Fruit fly (Drosophila melanogaster) whole organism, embryonic: ENCODE data around the gene Or82a.
A peak's percentile ranks its signal among the peaks of the same experiment; 100 is the strongest.

ENCODE experiments used
- CG10543 ChIP-seq: fragments of 200-800 bp; sonication (Bioruptor generic); optimal IDR thresholded peaks from 3 replicates; lab custom pipeline; 2017; ENCODE audit warnings: missing biosample characterization, mild to moderate bottlenecking, missing genetic modification characterization, moderate library complexity
- CG11398 ChIP-seq: fragments of 200-800 bp; sonication (Bioruptor generic); optimal IDR thresholded peaks from 2 replicates; lab custom pipeline; 2016; ENCODE audit warnings: missing biosample characterization, missing genetic modification characterization
- CG12104 ChIP-seq: fragments of 200-800 bp; sonication (Bioruptor generic); optimal IDR thresholded peaks from 3 replicates; lab custom pipeline; 2016; ENCODE audit warnings: missing biosample characterization, missing genetic modification characterization
- CG12219 ChIP-seq: fragments of 200-800 bp; sonication (Bioruptor generic); optimal IDR thresholded peaks from 3 replicates; lab custom pipeline; 2018; ENCODE audit warnings: missing biosample characterization, mild to moderate bottlenecking, missing genetic modification characterization
- CG13296 ChIP-seq: fragments of 200-800 bp; sonication (Bioruptor generic); optimal IDR thresholded peaks from 3 replicates; lab custom pipeline; 2018; ENCODE audit warnings: missing biosample characterization, mild to moderate bottlenecking, missing genetic modification characterization
- CG14014 ChIP-seq: fragments of 200-800 bp; sonication (Bioruptor generic); IDR thresholded peaks from 2 replicates; pipeline ENCODE4 v1.3.6; 2022; ENCODE audit warnings: missing biosample characterization, missing genetic modification characterization
- CG14710 ChIP-seq: fragments of 200-800 bp; sonication (Bioruptor generic); optimal IDR thresholded peaks from 3 replicates; lab custom pipeline; 2019; ENCODE audit warnings: missing biosample characterization, mild to moderate bottlenecking, missing genetic modification characterization, moderate library complexity
- CG1529 ChIP-seq: fragments of 200-800 bp; sonication (Bioruptor generic); optimal IDR thresholded peaks from 3 replicates; lab custom pipeline; 2018; ENCODE audit warnings: missing biosample characterization, missing genetic modification characterization
- CG15479 ChIP-seq: fragments of 200-800 bp; sonication (Bioruptor generic); optimal IDR thresholded peaks from 3 replicates; lab custom pipeline; 2019; ENCODE audit warnings: missing biosample characterization, mild to moderate bottlenecking, missing genetic modification characterization, moderate library complexity
- CG17802 ChIP-seq: fragments of 200-800 bp; sonication (Bioruptor generic); optimal IDR thresholded peaks from 2 replicates; lab custom pipeline; 2018; ENCODE audit warnings: missing biosample characterization, mild to moderate bottlenecking, missing genetic modification characterization, moderate library complexity
- CG18262 ChIP-seq: fragments of 200-800 bp; optimal IDR thresholded peaks from 3 replicates; lab custom pipeline; 2019; ENCODE audit warnings: missing biosample characterization, mild to moderate bottlenecking, missing genetic modification characterization, moderate library complexity
- CG2199 ChIP-seq: fragments of 200-800 bp; sonication (Bioruptor generic); IDR thresholded peaks from 3 replicates; pipeline ENCODE4 v1.3.6; 2022; ENCODE audit warnings: missing biosample characterization, missing genetic modification characterization
- CG2712 ChIP-seq: fragments of 200-800 bp; optimal IDR thresholded peaks from 3 replicates; lab custom pipeline; 2019; ENCODE audit warnings: missing biosample characterization, mild to moderate bottlenecking, missing genetic modification characterization, moderate library complexity
- CG2889 ChIP-seq: fragments of 200-800 bp; sonication (Bioruptor generic); IDR thresholded peaks from 3 replicates; pipeline ENCODE4 v1.3.6; 2022; ENCODE audit warnings: missing biosample characterization, missing genetic modification characterization
- CG3163 ChIP-seq: fragments of 200-800 bp; sonication (Bioruptor generic); optimal IDR thresholded peaks from 3 replicates; lab custom pipeline; 2016; ENCODE audit warnings: missing biosample characterization, missing genetic modification characterization
- CG34376 ChIP-seq: fragments of 200-800 bp; sonication (Bioruptor generic); optimal IDR thresholded peaks from 2 replicates; lab custom pipeline; 2018; ENCODE audit warnings: missing biosample characterization, mild to moderate bottlenecking, missing genetic modification characterization
- CG3847 ChIP-seq: fragments of 200-800 bp; sonication (Bioruptor generic); IDR thresholded peaks from 2 replicates; pipeline ENCODE4 v1.3.6; 2022; ENCODE audit warnings: missing biosample characterization, missing genetic modification characterization
- CG4854 ChIP-seq: fragments of 200-800 bp; sonication (Bioruptor generic); optimal IDR thresholded peaks from 2 replicates; lab custom pipeline; 2016; ENCODE audit warnings: missing biosample characterization, missing genetic modification characterization, inconsistent platforms
- CG8478 ChIP-seq: fragments of >200 bp; optimal IDR thresholded peaks from 2 replicates; lab custom pipeline; 2018
- CG9797 ChIP-seq: fragments of 200-800 bp; sonication (Bioruptor generic); optimal IDR thresholded peaks from 3 replicates; lab custom pipeline; 2018; ENCODE audit warnings: missing biosample characterization, mild to moderate bottlenecking, missing genetic modification characterization
- Camta ChIP-seq: fragments of 200-800 bp; sonication (Bioruptor generic); optimal IDR thresholded peaks from 2 replicates; lab custom pipeline; 2016; ENCODE audit warnings: missing biosample characterization, missing genetic modification characterization
- Dbx ChIP-seq: fragments of 200-800 bp; sonication (Bioruptor generic); IDR thresholded peaks from 3 replicates; pipeline ENCODE4 v1.3.6; 2022; ENCODE audit warnings: missing biosample characterization, missing genetic modification characterization
- Fer1 ChIP-seq: fragments of 200-800 bp; sonication (Bioruptor generic); optimal IDR thresholded peaks from 2 replicates; lab custom pipeline; 2017; ENCODE audit warnings: missing biosample characterization, mild to moderate bottlenecking, missing genetic modification characterization
- GATAe ChIP-seq: fragments of 200-800 bp; sonication (Bioruptor generic); conservative IDR thresholded peaks from 2 replicates; pipeline ENCODE4 v1.3.6; 2022; ENCODE audit warnings: missing biosample characterization, missing genetic modification characterization
- HLH3B ChIP-seq: fragments of 200-800 bp; sonication (Bioruptor generic); IDR thresholded peaks from 2 replicates; pipeline ENCODE4 v1.3.6; 2022; ENCODE audit warnings: missing biosample characterization, missing genetic modification characterization
- Hand ChIP-seq: fragments of 200-800 bp; sonication (Bioruptor generic); optimal IDR thresholded peaks from 2 replicates; lab custom pipeline; 2017; ENCODE audit warnings: mild to moderate bottlenecking, missing biosample characterization, missing genetic modification reagents, missing genetic modification characterization
- Ptx1 ChIP-seq: fragments of 200-800 bp; sonication (Bioruptor generic); IDR thresholded peaks from 2 replicates; pipeline ENCODE4 v1.3.6; 2022; ENCODE audit warnings: missing biosample characterization, missing genetic modification characterization
- Ssrp ChIP-seq: fragments of 200-800 bp; sonication (Bioruptor generic); optimal IDR thresholded peaks from 2 replicates; lab custom pipeline; 2018; ENCODE audit warnings: missing biosample characterization, mild to moderate bottlenecking, missing genetic modification characterization, moderate library complexity
- Stat92E ChIP-seq, 3 experiments: fragments of >200 bp in 2 of 3; fragments of 200-800 bp in 1 of 3; sonication (Bioruptor generic) in 1 of 3; optimal IDR thresholded peaks; 2 replicates each; lab custom pipeline; 2017 to 2019; ENCODE audit warnings: missing biosample characterization in 3 of 3, missing genetic modification characterization in 3 of 3, mild to moderate bottlenecking in 1 of 3, moderate library complexity in 1 of 3
- Trl ChIP-seq, 3 experiments: fragments of >200 bp in 2 of 3; fragments of 200-800 bp in 1 of 3; sonication (Bioruptor generic) in 1 of 3; optimal IDR thresholded peaks; 2 replicates in 1 of 3; 3 replicates in 2 of 3; lab custom pipeline; 2016 to 2017; ENCODE audit warnings: missing biosample characterization in 1 of 3, missing genetic modification characterization in 1 of 3
- al ChIP-seq: fragments of 200-800 bp; sonication (Bioruptor generic); IDR thresholded peaks from 2 replicates; pipeline ENCODE4 v1.3.6; 2022; ENCODE audit warnings: missing biosample characterization, missing genetic modification characterization
- bbx ChIP-seq: fragments of 200-800 bp; sonication (Bioruptor generic); IDR thresholded peaks from 2 replicates; pipeline ENCODE4 v1.3.6; 2022; ENCODE audit warnings: missing biosample characterization, missing genetic modification characterization; ENCODE audit not compliant: partially characterized antibody
- chinmo ChIP-seq: fragments of 200-800 bp; sonication (Bioruptor generic); IDR thresholded peaks from 4 replicates; pipeline ENCODE4 v1.3.6; 2022; ENCODE audit warnings: missing biosample characterization, missing genetic modification characterization; ENCODE audit not compliant: partially characterized antibody
- cwo ChIP-seq: fragments of 200-800 bp; sonication (Bioruptor generic); optimal IDR thresholded peaks from 3 replicates; lab custom pipeline; 2017; ENCODE audit warnings: missing biosample characterization, missing genetic modification characterization, mild to moderate bottlenecking, moderate library complexity, missing genetic modification reagents
- danr ChIP-seq: fragments of 200-800 bp; sonication (Bioruptor generic); IDR thresholded peaks from 2 replicates; pipeline ENCODE4 v1.3.6; 2022; ENCODE audit warnings: missing biosample characterization, missing genetic modification characterization
- disco-r ChIP-seq: fragments of 200-800 bp; sonication (Bioruptor generic); optimal IDR thresholded peaks from 2 replicates; lab custom pipeline; 2016; ENCODE audit warnings: missing biosample characterization, missing genetic modification characterization
- insv ChIP-seq, 2 experiments: fragments of 200-800 bp; sonication (Bioruptor generic); optimal IDR thresholded peaks; 3 replicates each; lab custom pipeline; 2016 to 2018; ENCODE audit warnings: missing biosample characterization in 2 of 2, missing genetic modification characterization in 2 of 2
- jigr1 ChIP-seq: fragments of 200-800 bp; sonication (Bioruptor generic); IDR thresholded peaks from 3 replicates; pipeline ENCODE4 v1.3.6; 2022; ENCODE audit warnings: missing biosample characterization, missing genetic modification characterization
- lbe ChIP-seq: fragments of 200-800 bp; sonication (Bioruptor generic); optimal IDR thresholded peaks from 2 replicates; lab custom pipeline; 2016; ENCODE audit warnings: missing biosample characterization, mild to moderate bottlenecking, missing genetic modification characterization
- nerfin-1 ChIP-seq: fragments of 200-800 bp; sonication (Bioruptor generic); optimal IDR thresholded peaks from 3 replicates; lab custom pipeline; 2019; ENCODE audit warnings: missing biosample characterization, mild to moderate bottlenecking, missing genetic modification characterization, moderate library complexity
- prd ChIP-seq, 3 experiments: fragments of >200 bp in 2 of 3; fragments of 200-800 bp in 1 of 3; sonication (Bioruptor generic) in 1 of 3; optimal IDR thresholded peaks in 2 of 3; IDR thresholded peaks in 1 of 3; 2 replicates in 2 of 3; 3 replicates in 1 of 3; pipeline versions ENCODE4 v1.3.6 to Lab custom; 2017 to 2022; ENCODE audit warnings: missing biosample characterization in 1 of 3, missing genetic modification characterization in 1 of 3
- pzg ChIP-seq: fragments of 200-800 bp; sonication (Bioruptor generic); optimal IDR thresholded peaks from 3 replicates; lab custom pipeline; 2018; ENCODE audit warnings: missing biosample characterization, mild to moderate bottlenecking, missing genetic modification characterization, moderate library complexity
- ro ChIP-seq: fragments of 200-800 bp; sonication (Bioruptor generic); IDR thresholded peaks from 2 replicates; pipeline ENCODE4 v1.3.6; 2022; ENCODE audit warnings: missing biosample characterization, missing genetic modification characterization
- shn ChIP-seq: fragments of 200-800 bp; sonication (Bioruptor generic); optimal IDR thresholded peaks from 3 replicates; lab custom pipeline; 2016; ENCODE audit warnings: missing biosample characterization, missing genetic modification characterization
- sna ChIP-seq: fragments of 200-800 bp; sonication (Bioruptor generic); IDR thresholded peaks from 2 replicates; pipeline ENCODE4 v1.3.6; 2022; ENCODE audit warnings: missing biosample characterization, missing genetic modification characterization; ENCODE audit not compliant: partially characterized antibody
- unc-4 ChIP-seq: fragments of 200-800 bp; sonication (Bioruptor generic); IDR thresholded peaks from 2 replicates; pipeline ENCODE4 v1.3.6; 2022; ENCODE audit warnings: missing biosample characterization, missing genetic modification characterization; ENCODE audit not compliant: partially characterized antibody
- vfl ChIP-seq: fragments of 200-800 bp; sonication (Bioruptor generic); optimal IDR thresholded peaks from 2 replicates; lab custom pipeline; 2016; ENCODE audit warnings: missing biosample characterization, missing genetic modification characterization
- wek ChIP-seq: fragments of 200-800 bp; sonication (Bioruptor generic); optimal IDR thresholded peaks from 3 replicates; lab custom pipeline; 2018; ENCODE audit warnings: missing biosample characterization, mild to moderate bottlenecking, missing genetic modification characterization, moderate library complexity

Gene Or82a

dm6 chr3R:4307664-4308416, 51.1 kb downstream of the Or82a start, which contains the start of gene MP1 (continued):
- TF ChIP-seq cwo (GFP tag; lab: Kevin White, UChicago) (no peak), CG8478 (lab: Kevin White, UChicago) (no peak), CG18262 (tag; lab: Kevin White, UChicago) (no peak), CG17802 (tag; lab: Kevin White, UChicago) (no peak), CG2889 (GFP tag; lab: Robert Waterston, UW) (no peak), wek (GFP tag; lab: Kevin White, UChicago) (no peak), Dbx (GFP tag; lab: Robert Waterston, UW) (no peak), vfl (GFP tag; lab: Kevin White, UChicago) (no peak), CG11398 (GFP tag; lab: Kevin White, UChicago) (no peak), chinmo (GFP tag; lab: Robert Waterston, UW) (peak; percentile 69; the same call in 2 of the 4 replicates), CG34376 (GFP tag; lab: Kevin White, UChicago) (peak; percentile 79), bbx (GFP tag; lab: Robert Waterston, UW) (0 out of 2 replicates have a peak, but pooled peaks have one; percentile 7), CG14014 (no peak), lbe (peak; percentile 36), Stat92E (GFP tag; optimal IDR thresholded peaks at IDR 0.05; lab: Kevin White, UChicago) (no peak), insv (GFP tag; optimal IDR thresholded peaks at IDR 0.05; lab: Kevin White, UChicago) (no peak), prd (optimal IDR thresholded peaks at IDR 0.05; lab: Kevin White, UChicago) (no peak), prd (GFP tag; IDR thresholded peaks at IDR 0.05; lab: Robert Waterston, UW) (no peak), shn (GFP tag; lab: Kevin White, UChicago) (no peak), Ssrp (tag; lab: Kevin White, UChicago) (no peak), CG3847 (GFP tag; lab: Robert Waterston, UW) (no peak), CG15479 (GFP tag; lab: Kevin White, UChicago) (no peak), CG1529 (GFP tag; lab: Kevin White, UChicago) (no peak), CG9797 (GFP tag; lab: Kevin White, UChicago) (no peak), HLH3B (GFP tag; lab: Robert Waterston, UW) (no peak), GATAe (GFP tag; lab: Robert Waterston, UW) (no peak), CG2712 (tag; lab: Kevin White, UChicago) (no peak), disco-r (GFP tag; lab: Kevin White, UChicago) (no peak), nerfin-1 (peak; percentile 8), CG4854 (GFP tag; lab: Kevin White, UChicago) (no peak), al (GFP tag; lab: Robert Waterston, UW) (no peak), CG13296 (GFP tag; lab: Kevin White, UChicago) (no peak), Hand (GFP tag; lab: Kevin White, UChicago) (peak; percentile 3), CG10543 (GFP tag; lab: Kevin White, UChicago) (peak; percentile 26), Camta (GFP tag; lab: Kevin White, UChicago) (no peak), unc-4 (GFP tag; lab: Robert Waterston, UW) (no peak), CG3163 (peak; percentile 73), CG12104 (GFP tag; lab: Kevin White, UChicago) (no peak), CG2199 (GFP tag; lab: Robert Waterston, UW) (peak; percentile 59; the same call in 1 of the 3 replicates), danr (GFP tag; lab: Robert Waterston, UW) (no peak), Trl (optimal IDR thresholded peaks at IDR 0.05; lab: Kevin White, UChicago) (peak; percentile 65 to 69), Trl (GFP tag; optimal IDR thresholded peaks at IDR 0.05; lab: Kevin White, UChicago) (no peak), Fer1 (GFP tag; lab: Kevin White, UChicago) (peak; percentile 19), pzg (GFP tag; lab: Kevin White, UChicago) (no peak), CG14710 (tag; lab: Kevin White, UChicago) (no peak), jigr1 (GFP tag; lab: Robert Waterston, UW) (no peak), Ptx1 (GFP tag; lab: Robert Waterston, UW) (no peak), sna (GFP tag; lab: Robert Waterston, UW) (peak; percentile 23; the same call in 1 of the 2 replicates), ro (GFP tag; lab: Robert Waterston, UW) (no peak), CG12219 (GFP tag; lab: Kevin White, UChicago) (no peak)
